Worm (Caenorhabditis elegans): ENCODE measurements around the gene R102.4.

Gene R102.4

ce11 chrIV:10695203-10695602, at the start of gene R102.4:
R102.4 (minus strand) TSS chrIV:10695303.
- TF ChIP-seq sea-2 (GFP tag; optimal IDR thresholded peaks at IDR 0.05) (no peak), ztf-11 (tag; optimal IDR thresholded peaks at IDR 0.05) (no peak), lsy-12 (tag; optimal IDR thresholded peaks at IDR 0.05) (no peak), nfya-1 (tag; optimal IDR thresholded peaks at IDR 0.05; ENCODE audit: insufficient read depth) (no peak), nhr-76 (tag; optimal IDR thresholded peaks at IDR 0.05) (no peak), mdl-1 (tag; optimal IDR thresholded peaks at IDR 0.05) (no peak), ztf-4 (tag; optimal IDR thresholded peaks at IDR 0.05) (no peak), elt-1 (tag; optimal IDR thresholded peaks at IDR 0.05) (no peak), egl-5 (tag; optimal IDR thresholded peaks at IDR 0.05) (no peak), nhr-28 (tag; optimal IDR thresholded peaks at IDR 0.05) (no peak), egl-27 (tag; optimal IDR thresholded peaks at IDR 0.05) (no peak), fkh-2 (tag; optimal IDR thresholded peaks at IDR 0.05) (no peak), mml-1 (tag; optimal IDR thresholded peaks at IDR 0.05) (no peak), lin-39 (tag; optimal IDR thresholded peaks at IDR 0.05) (no peak), ceh-9 (tag; optimal IDR thresholded peaks at IDR 0.05) (no peak), hmg-11 (tag; optimal IDR thresholded peaks at IDR 0.05) (no peak), fos-1 (tag; optimal IDR thresholded peaks at IDR 0.05) (no peak), nhr-67 (tag; optimal IDR thresholded peaks at IDR 0.05) (no peak)

DNA sequence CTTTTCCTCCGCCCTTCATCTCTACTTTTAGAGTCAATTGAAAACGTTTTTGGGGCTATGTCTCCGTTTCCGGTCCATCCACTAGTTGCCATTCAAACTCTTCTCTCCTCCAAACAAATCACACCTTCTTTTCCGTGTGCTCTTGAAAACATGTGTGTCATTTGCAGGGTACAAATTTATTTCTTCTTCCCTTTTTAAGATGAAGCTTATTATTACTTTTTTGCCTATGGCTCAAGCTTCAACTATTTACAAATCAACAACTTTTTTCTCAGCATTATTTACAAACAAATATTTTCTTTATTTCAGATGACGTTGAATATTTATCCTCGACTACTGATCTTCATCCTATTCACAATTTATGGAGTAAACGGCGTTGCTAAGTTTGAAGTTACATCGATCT, 49.4 kb upstream of the R102.4 start, which contains the start of gene T25B9.3:
Gene T25B9.3, plus strand, starts transcription at position 301 of the 400 bp plus-strand sequence.
- no peak for TF ChIP-seq mml-1 (tag; optimal IDR thresholded peaks at IDR 0.05)
- no peak for TF ChIP-seq lsy-12 (tag; optimal IDR thresholded peaks at IDR 0.05)
- no peak for TF ChIP-seq nhr-67 (tag; optimal IDR thresholded peaks at IDR 0.05)
- no peak for TF ChIP-seq pha-4 (tag; optimal IDR thresholded peaks at IDR 0.05)
- TF ChIP-seq ceh-28 (tag; optimal IDR thresholded peaks at IDR 0.05) = no peak
- TF ChIP-seq zag-1 (tag; optimal IDR thresholded peaks at IDR 0.05) = no peak
- TF ChIP-seq egl-5 (tag; optimal IDR thresholded peaks at IDR 0.05) = no peak
- TF ChIP-seq egl-27 (tag; optimal IDR thresholded peaks at IDR 0.05) = no peak
- no peak for TF ChIP-seq fkh-10 (GFP tag; optimal IDR thresholded peaks at IDR 0.05)
- no peak for TF ChIP-seq hmg-11 (tag; optimal IDR thresholded peaks at IDR 0.05)

ce11 chrIV:10738328-10738727, 43.2 kb upstream of the R102.4 start, which contains the start of gene ssp-34:
ssp-34 (minus strand) TSS chrIV:10738602.
- TF ChIP-seq daf-12 (tag; optimal IDR thresholded peaks at IDR 0.05) = no peak
- TF ChIP-seq lin-39 (tag; optimal IDR thresholded peaks at IDR 0.05) = no peak

- TF ChIP-seq jun-1 (tag; optimal IDR thresholded peaks at IDR 0.05) (no peak), nhr-25 (tag; optimal IDR thresholded peaks at IDR 0.05) (peak; percentile 81)
Observed at ce11 chrIV:10737011-10737553, 42.0 kb upstream of the R102.4 start, which contains the start of gene grl-21. grl-21 (plus strand) TSS chrIV:10737474.

DNA sequence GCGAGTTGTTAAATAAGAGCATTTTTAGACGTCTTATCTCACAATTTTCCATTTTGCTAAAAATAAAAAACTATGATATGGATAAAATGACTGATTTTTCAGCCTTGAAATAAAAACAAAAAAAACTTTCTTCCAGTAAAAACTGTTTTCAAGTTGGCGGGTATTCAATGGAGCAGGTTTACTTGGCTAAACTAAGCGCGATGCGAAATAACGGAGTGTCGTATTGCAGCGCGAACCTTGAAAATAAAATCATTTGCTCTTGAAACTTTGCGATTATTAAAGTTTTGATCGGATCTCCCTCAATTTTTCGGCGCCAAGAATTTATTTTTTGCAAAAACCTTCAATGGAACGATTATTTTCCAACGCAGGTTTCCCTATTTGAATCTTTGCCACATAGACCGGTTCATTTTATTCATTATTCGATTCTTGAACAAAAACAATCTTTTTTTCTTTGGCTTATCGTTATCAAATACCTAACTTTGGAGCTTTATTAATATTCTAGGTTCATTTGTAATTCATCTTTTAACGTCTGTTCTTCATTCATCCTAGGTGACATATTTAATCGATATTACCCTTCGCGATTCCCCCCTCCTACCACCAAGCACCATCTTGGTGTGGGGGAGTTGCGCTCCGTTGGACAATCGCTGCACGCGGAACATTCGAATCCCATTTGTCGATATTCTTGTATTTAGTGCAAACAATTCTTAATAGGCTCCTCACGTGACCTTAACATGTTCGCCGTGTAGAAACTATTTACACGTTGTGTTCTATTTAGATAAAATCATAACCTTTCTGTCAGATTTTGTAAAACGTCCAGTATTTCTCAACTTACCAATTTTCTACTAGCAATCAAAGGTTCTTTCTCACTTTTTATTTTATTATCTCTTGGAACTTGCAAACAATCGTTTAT, 39.7 kb upstream of the R102.4 start, which contains the start of the genes orc-5 and cyb-1:
Gene orc-5, minus strand, starts transcription at position 62 of the 910 bp plus-strand sequence.
Gene cyb-1, plus strand, starts transcription at position 690 of the 910 bp plus-strand sequence.
- TF ChIP-seq elt-1 (tag; optimal IDR thresholded peaks at IDR 0.05) (no peak), daf-12 (tag; optimal IDR thresholded peaks at IDR 0.05) (no peak), nhr-43 (tag; optimal IDR thresholded peaks at IDR 0.05; ENCODE audit: poor library complexity, severe bottlenecking) (peak; percentile 42), nhr-77 (tag; optimal IDR thresholded peaks at IDR 0.05) (no peak), ceh-9 (tag; optimal IDR thresholded peaks at IDR 0.05) (no peak), ztf-11 (tag; optimal IDR thresholded peaks at IDR 0.05) (no peak), egl-5 (tag; optimal IDR thresholded peaks at IDR 0.05) (no peak), skn-1 (tag; optimal IDR thresholded peaks at IDR 0.05) (peak; percentile 63), pha-4 (tag; optimal IDR thresholded peaks at IDR 0.05) (peak; percentile 90), nhr-25 (tag; optimal IDR thresholded peaks at IDR 0.05) (peak; percentile 69), lin-39 (tag; optimal IDR thresholded peaks at IDR 0.05) (peak; percentile 73), nhr-67 (tag; optimal IDR thresholded peaks at IDR 0.05) (no peak), unc-39 (tag; optimal IDR thresholded peaks at IDR 0.05) (no peak), zag-1 (tag; optimal IDR thresholded peaks at IDR 0.05) (no peak), fkh-2 (tag; optimal IDR thresholded peaks at IDR 0.05) (no peak), elt-3 (tag; optimal IDR thresholded peaks at IDR 0.05) (no peak), ceh-28 (tag; optimal IDR thresholded peaks at IDR 0.05) (no peak), nhr-12 (tag; optimal IDR thresholded peaks at IDR 0.05) (no peak), unc-62 (GFP tag; optimal IDR thresholded peaks at IDR 0.05) (no peak), lin-15B (tag; optimal IDR thresholded peaks at IDR 0.05) (peak; percentile 96), nfya-1 (tag; optimal IDR thresholded peaks at IDR 0.05; ENCODE audit: insufficient read depth) (peak; percentile 87), jun-1 (tag; optimal IDR thresholded peaks at IDR 0.05) (no peak), ceh-16 (tag; optimal IDR thresholded peaks at IDR 0.05) (no peak), mdl-1 (tag; optimal IDR thresholded peaks at IDR 0.05) (no peak), elt-2 (tag; optimal IDR thresholded peaks at IDR 0.05) (peak; percentile 11), aly-2 (tag; optimal IDR thresholded peaks at IDR 0.05) (no peak), nhr-23 (tag; optimal IDR thresholded peaks at IDR 0.05) (peak; percentile 85), fkh-10 (GFP tag; optimal IDR thresholded peaks at IDR 0.05) (no peak), ceh-82 (tag; optimal IDR thresholded peaks at IDR 0.05) (no peak), hmg-11 (tag; optimal IDR thresholded peaks at IDR 0.05) (peak; percentile 46), tbx-2 (tag; optimal IDR thresholded peaks at IDR 0.05) (no peak), fos-1 (tag; optimal IDR thresholded peaks at IDR 0.05) (no peak), sea-2 (GFP tag; optimal IDR thresholded peaks at IDR 0.05) (no peak)

All from whole organism, L3 larva.